Worm (Caenorhabditis elegans) whole organism, early embryonic: ENCODE measurements around the gene cutl-11.

ENCODE experiments used
- B0310.2 ChIP-seq: sonication (generic microtip); optimal IDR thresholded peaks from 2 replicates; lab custom pipeline; 2016; ENCODE audit warnings: mild to moderate bottlenecking, missing genetic modification characterization, missing compliant biosample characterization
- F13C5.2 ChIP-seq: sonication (generic microtip); optimal IDR thresholded peaks from 2 replicates; lab custom pipeline; 2017; ENCODE audit warnings: mild to moderate bottlenecking, missing genetic modification characterization, inconsistent platforms, missing compliant biosample characterization
- aly-1 ChIP-seq: sonication (generic microtip); optimal IDR thresholded peaks from 2 replicates; lab custom pipeline; 2016; ENCODE audit warnings: missing genetic modification characterization, missing compliant biosample characterization
- ama-1 ChIP-seq: fragments of 150-350 bp; optimal IDR thresholded peaks from 2 replicates; lab custom pipeline; 2014
- ceh-13 ChIP-seq: fragments of 200-800 bp; sonication (Bioruptor generic); optimal IDR thresholded peaks from 2 replicates; lab custom pipeline; 2018; ENCODE audit warnings: mild to moderate bottlenecking, missing genetic modification characterization, missing compliant biosample characterization
- ceh-36 ChIP-seq: sonication (generic microtip); optimal IDR thresholded peaks from 2 replicates; lab custom pipeline; 2016; ENCODE audit warnings: missing genetic modification characterization, inconsistent platforms, missing compliant biosample characterization
- ets-7 ChIP-seq: sonication (generic microtip); optimal IDR thresholded peaks from 2 replicates; lab custom pipeline; 2016; ENCODE audit warnings: missing genotype, missing genetic modification characterization, missing compliant biosample characterization
- flt-1 ChIP-seq: fragments of 200-800 bp; sonication (Bioruptor generic); IDR thresholded peaks from 2 replicates; pipeline ENCODE4 v1.3.6; 2022; ENCODE audit warnings: missing genetic modification characterization, missing compliant biosample characterization
- hmbx-1 ChIP-seq: sonication (generic microtip); optimal IDR thresholded peaks from 2 replicates; lab custom pipeline; 2016; ENCODE audit warnings: mild to moderate bottlenecking, missing genetic modification characterization, missing compliant biosample characterization
- hmg-4 ChIP-seq: fragments of 200-800 bp; sonication (Bioruptor generic); optimal IDR thresholded peaks from 2 replicates; lab custom pipeline; 2018; ENCODE audit warnings: mild to moderate bottlenecking, missing genetic modification characterization, missing compliant biosample characterization
- hnd-1 ChIP-seq: sonication (generic microtip); optimal IDR thresholded peaks from 2 replicates; lab custom pipeline; 2016; ENCODE audit warnings: missing genetic modification characterization, missing compliant biosample characterization
- pes-1 ChIP-seq: fragments of 200-800 bp; sonication (Bioruptor generic); IDR thresholded peaks from 2 replicates; pipeline ENCODE4 v1.3.6; 2022; ENCODE audit warnings: missing genetic modification reagents, missing genetic modification characterization, missing compliant biosample characterization
- scrt-1 ChIP-seq: fragments of 200-800 bp; sonication (Bioruptor generic); IDR thresholded peaks from 2 replicates; pipeline ENCODE4 v1.3.6; 2022; ENCODE audit warnings: missing genetic modification characterization, missing compliant biosample characterization
- sea-1 ChIP-seq: fragments of 200-800 bp; sonication (Bioruptor generic); conservative IDR thresholded peaks from 2 replicates; pipeline ENCODE4 v1.3.6; 2022; ENCODE audit warnings: missing genetic modification characterization, missing compliant biosample characterization
- tbx-11 ChIP-seq: fragments of 200-800 bp; sonication (Bioruptor generic); IDR thresholded peaks from 2 replicates; pipeline ENCODE4 v1.3.6; 2022; ENCODE audit warnings: missing genetic modification characterization, missing compliant biosample characterization
- tbx-37 ChIP-seq: fragments of 200-800 bp; sonication (Bioruptor generic); conservative IDR thresholded peaks from 2 replicates; pipeline ENCODE4 v1.3.6; 2022; ENCODE audit warnings: missing genetic modification reagents, missing genetic modification characterization, missing compliant biosample characterization
- tra-4 ChIP-seq: sonication (generic microtip); optimal IDR thresholded peaks from 2 replicates; lab custom pipeline; 2017; ENCODE audit warnings: missing genetic modification characterization, missing compliant biosample characterization

Gene cutl-11

DNA sequence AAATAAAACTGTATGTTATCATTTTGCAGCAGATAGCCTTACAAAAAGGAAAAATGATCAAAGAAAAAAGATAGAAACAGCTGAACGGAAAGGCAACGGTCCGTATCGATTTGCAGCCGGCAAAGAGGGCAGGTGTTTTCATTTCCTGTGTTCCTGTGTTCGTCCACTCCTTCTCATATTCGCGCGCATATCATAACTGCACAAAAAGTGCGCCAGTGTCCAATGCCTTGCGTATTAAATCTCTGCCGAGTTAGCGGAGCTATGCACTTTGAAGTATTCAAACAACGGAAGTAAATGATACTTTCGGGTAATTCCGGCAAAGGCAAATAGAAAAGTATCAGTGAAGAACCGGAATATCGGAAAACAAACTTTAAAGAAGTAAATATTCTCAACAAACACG, 11.9 kb upstream of the cutl-11 start:
- TF ChIP-seq flt-1 (GFP tag; lab: Robert Waterston, UW) (0 out of 2 replicates have a peak, but pooled peaks have one; percentile 16), F13C5.2 (tag; lab: Kevin White, UChicago) (no peak), hmbx-1 (no peak), hmg-4 (GFP tag; lab: Kevin White, UChicago) (peak; percentile 43), hnd-1 (tag; lab: Kevin White, UChicago) (no peak), B0310.2 (tag; lab: Kevin White, UChicago) (no peak), ceh-36 (tag; lab: Kevin White, UChicago) (peak; percentile 8), tbx-11 (GFP tag; lab: Robert Waterston, UW) (no peak), pes-1 (GFP tag; lab: Robert Waterston, UW) (no peak), scrt-1 (GFP tag; lab: Robert Waterston, UW) (no peak)

DNA sequence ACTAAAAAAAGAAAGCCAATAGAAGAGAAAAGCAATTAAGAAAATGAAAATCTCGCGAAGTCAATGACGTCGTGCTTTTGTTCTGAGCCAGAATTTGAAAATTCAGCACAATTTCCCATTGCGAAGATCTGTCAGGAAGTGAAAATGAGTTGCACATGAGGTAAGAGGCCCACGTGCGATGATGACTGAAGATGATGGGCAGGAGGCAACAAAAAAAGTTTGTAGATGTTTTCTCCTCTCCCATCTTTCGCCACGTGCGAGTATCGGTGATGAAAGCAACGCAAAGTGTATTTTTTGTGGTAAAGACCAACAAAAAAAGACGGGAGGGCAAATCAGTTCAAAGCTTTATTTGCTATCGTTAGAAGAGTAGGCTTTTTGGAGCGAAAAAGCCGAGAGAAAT, 11.4 kb upstream of the cutl-11 start:
- TF ChIP-seq B0310.2 (tag; lab: Kevin White, UChicago) (no peak), hnd-1 (tag; lab: Kevin White, UChicago) (no peak), pes-1 (GFP tag; lab: Robert Waterston, UW) (no peak), sea-1 (GFP tag; lab: Robert Waterston, UW) (no peak), tra-4 (tag; lab: Kevin White, UChicago) (no peak), tbx-11 (GFP tag; lab: Robert Waterston, UW) (no peak), tbx-37 (no peak), hmg-4 (GFP tag; lab: Kevin White, UChicago) (no peak), ama-1 (lab: Kevin White, UChicago) (no peak), ets-7 (tag; lab: Kevin White, UChicago) (no peak), ceh-36 (tag; lab: Kevin White, UChicago) (no peak), flt-1 (GFP tag; lab: Robert Waterston, UW) (no peak), ceh-13 (GFP tag; lab: Kevin White, UChicago) (no peak), hmbx-1 (no peak), F13C5.2 (tag; lab: Kevin White, UChicago) (no peak), scrt-1 (GFP tag; lab: Robert Waterston, UW) (no peak), aly-1 (tag; lab: Kevin White, UChicago) (no peak)

DNA sequence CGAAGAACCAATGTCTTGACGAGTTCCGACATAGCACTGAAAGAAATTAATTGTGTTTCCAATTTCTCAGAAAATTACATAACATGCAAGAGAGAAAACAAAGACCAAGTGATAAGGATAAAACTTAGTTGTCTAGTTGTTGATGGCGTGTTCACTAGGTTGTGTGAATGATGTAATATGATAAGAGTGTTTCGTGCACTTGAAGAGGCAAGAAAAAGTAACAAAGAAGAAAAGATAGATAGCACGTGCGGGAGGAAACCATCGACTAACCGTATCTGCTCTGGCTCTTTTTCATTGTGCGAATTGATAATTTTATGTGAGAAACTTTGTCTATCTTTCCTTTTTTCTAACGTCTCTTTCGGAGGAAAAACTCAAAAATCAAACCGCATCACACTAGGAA, 11.0 kb upstream of the cutl-11 start, which contains the start of gene sfxn-1.5:
TSS of gene sfxn-1.5 (minus strand) at position 36 of the 400 bp plus-strand sequence.
- no peak for TF ChIP-seq ceh-36 (tag; lab: Kevin White, UChicago)
- no peak for TF ChIP-seq scrt-1 (GFP tag; lab: Robert Waterston, UW)
- TF ChIP-seq aly-1 (tag; lab: Kevin White, UChicago), result no peak
- TF ChIP-seq tbx-37, result no peak
- TF ChIP-seq ets-7 (tag; lab: Kevin White, UChicago), result no peak
- no peak for TF ChIP-seq ceh-13 (GFP tag; lab: Kevin White, UChicago)
- TF ChIP-seq sea-1 (GFP tag; lab: Robert Waterston, UW), result no peak
- TF ChIP-seq F13C5.2 (tag; lab: Kevin White, UChicago), result no peak
- TF ChIP-seq hmbx-1, result no peak
- TF ChIP-seq ama-1 (lab: Kevin White, UChicago), result no peak
- no peak for TF ChIP-seq B0310.2 (tag; lab: Kevin White, UChicago)
- no peak for TF ChIP-seq hnd-1 (tag; lab: Kevin White, UChicago)
- no peak for TF ChIP-seq tbx-11 (GFP tag; lab: Robert Waterston, UW)
- no peak for TF ChIP-seq pes-1 (GFP tag; lab: Robert Waterston, UW)

DNA sequence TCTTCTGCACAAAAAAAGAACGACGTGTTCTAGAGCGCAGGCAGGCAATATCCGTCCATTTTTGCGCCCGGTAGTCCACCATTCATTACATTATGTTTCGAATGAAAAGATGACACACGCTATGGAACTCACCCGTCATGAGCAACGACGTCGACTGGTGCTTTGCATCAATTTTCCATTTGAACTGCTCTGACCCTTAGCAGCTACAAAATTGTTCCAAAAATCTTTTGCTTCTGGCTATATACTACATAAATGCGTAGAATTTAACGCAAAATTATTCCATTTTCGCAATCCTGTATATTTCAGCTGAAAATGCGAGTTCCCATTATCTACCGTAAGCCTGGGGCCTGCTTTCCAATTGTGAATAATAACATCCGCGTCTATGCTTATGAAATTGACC, 7.7 kb upstream of the cutl-11 start, which contains the start of gene T04F8.3:
TSS of gene T04F8.3 (plus strand) at position 301 of the 400 bp plus-strand sequence.
- TF ChIP-seq hmbx-1, result no peak
- no peak for TF ChIP-seq ama-1 (lab: Kevin White, UChicago)
- no peak for TF ChIP-seq ceh-13 (GFP tag; lab: Kevin White, UChicago)
- TF ChIP-seq sea-1 (GFP tag; lab: Robert Waterston, UW), result no peak
- no peak for TF ChIP-seq hmg-4 (GFP tag; lab: Kevin White, UChicago)
- no peak for TF ChIP-seq B0310.2 (tag; lab: Kevin White, UChicago)
- no peak for TF ChIP-seq tbx-11 (GFP tag; lab: Robert Waterston, UW)
- no peak for TF ChIP-seq tbx-37
- no peak for TF ChIP-seq tra-4 (tag; lab: Kevin White, UChicago)
- TF ChIP-seq ceh-36 (tag; lab: Kevin White, UChicago), result no peak
- no peak for TF ChIP-seq hnd-1 (tag; lab: Kevin White, UChicago)
- TF ChIP-seq flt-1 (GFP tag; lab: Robert Waterston, UW), result no peak
- no peak for TF ChIP-seq F13C5.2 (tag; lab: Kevin White, UChicago)
- no peak for TF ChIP-seq aly-1 (tag; lab: Kevin White, UChicago)
- TF ChIP-seq pes-1 (GFP tag; lab: Robert Waterston, UW), result no peak
- TF ChIP-seq ets-7 (tag; lab: Kevin White, UChicago), result no peak
- TF ChIP-seq scrt-1 (GFP tag; lab: Robert Waterston, UW), result no peak

DNA sequence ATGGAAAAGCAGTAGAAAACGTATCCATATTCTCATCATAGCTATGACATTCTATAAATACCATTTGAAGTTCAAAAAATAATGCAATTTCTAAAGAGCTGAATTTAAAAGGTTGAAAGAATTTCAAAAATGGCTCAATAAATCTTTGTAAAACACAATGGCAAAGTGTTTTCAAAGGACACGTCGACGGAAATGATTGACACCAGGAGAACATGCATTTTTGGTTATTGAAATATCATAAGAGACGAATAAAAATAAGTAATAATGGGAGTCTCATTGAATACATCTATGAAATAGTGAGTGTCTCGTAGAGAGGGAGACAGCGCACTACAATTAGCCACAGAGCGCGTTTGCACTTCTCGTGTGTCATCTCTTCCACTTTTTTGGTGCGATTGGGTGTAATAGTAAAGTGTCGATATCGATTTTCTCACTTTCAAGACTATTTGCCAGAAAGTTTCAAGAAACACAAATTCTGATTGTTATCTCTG, 5.9 kb upstream of the cutl-11 start, which contains the start of gene T04F8.2:
TSS of gene T04F8.2 (minus strand) at position 51 of the 488 bp plus-strand sequence.
- no peak for TF ChIP-seq sea-1 (GFP tag; lab: Robert Waterston, UW)
- no peak for TF ChIP-seq ets-7 (tag; lab: Kevin White, UChicago)
- TF ChIP-seq F13C5.2 (tag; lab: Kevin White, UChicago), result no peak
- TF ChIP-seq ama-1 (lab: Kevin White, UChicago), result no peak
- no peak for TF ChIP-seq ceh-36 (tag; lab: Kevin White, UChicago)
- no peak for TF ChIP-seq hnd-1 (tag; lab: Kevin White, UChicago)
- TF ChIP-seq B0310.2 (tag; lab: Kevin White, UChicago), result no peak
- TF ChIP-seq tra-4 (tag; lab: Kevin White, UChicago), result no peak
- no peak for TF ChIP-seq scrt-1 (GFP tag; lab: Robert Waterston, UW)
- no peak for TF ChIP-seq tbx-37
- no peak for TF ChIP-seq pes-1 (GFP tag; lab: Robert Waterston, UW)
- no peak for TF ChIP-seq tbx-11 (GFP tag; lab: Robert Waterston, UW)
- TF ChIP-seq hmbx-1, result no peak
- no peak for TF ChIP-seq aly-1 (tag; lab: Kevin White, UChicago)
- TF ChIP-seq hmg-4 (GFP tag; lab: Kevin White, UChicago), result no peak

DNA sequence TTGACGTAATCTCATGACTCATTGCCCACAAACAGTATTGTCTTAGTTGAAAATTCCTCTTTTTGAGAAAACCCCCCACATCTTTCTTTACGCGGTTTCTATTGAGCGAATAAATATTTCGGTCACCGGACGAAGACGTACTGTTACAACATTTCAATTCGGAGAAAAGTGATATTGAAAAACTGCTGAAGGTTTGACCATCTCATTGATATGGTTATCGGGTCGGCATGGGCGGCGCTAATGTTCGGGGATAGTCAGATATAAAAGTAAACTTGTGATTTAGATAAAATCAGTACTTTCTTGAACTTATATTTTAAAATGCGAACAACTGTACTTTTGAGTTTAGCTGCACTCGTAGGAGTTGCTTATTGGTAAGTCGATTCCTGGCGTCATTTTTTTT, 3.5 kb downstream of the cutl-11 start, which contains the start of gene T04F8.8:
TSS of gene T04F8.8 (plus strand) at position 301 of the 400 bp plus-strand sequence.
- TF ChIP-seq hmg-4 (GFP tag; lab: Kevin White, UChicago), result no peak
- TF ChIP-seq hnd-1 (tag; lab: Kevin White, UChicago), result no peak
- TF ChIP-seq tbx-11 (GFP tag; lab: Robert Waterston, UW), result no peak
- TF ChIP-seq ceh-36 (tag; lab: Kevin White, UChicago), result no peak
- no peak for TF ChIP-seq ama-1 (lab: Kevin White, UChicago)
- TF ChIP-seq hmbx-1, result no peak
- no peak for TF ChIP-seq aly-1 (tag; lab: Kevin White, UChicago)
